Worm (Caenorhabditis elegans) whole organism, L1 larva: Measurements from ENCODE around the gene F58A3.4.

Source experiments
- Y116A8C.19 ChIP-seq: sonication (generic microtip); optimal IDR thresholded peaks from 2 replicates; lab custom pipeline; 2016; ENCODE audit warnings: missing compliant biosample characterization, missing genetic modification characterization, borderline replicate concordance
- ceh-82 ChIP-seq, 3 experiments: fragments of 150-350 bp in 1 of 3; sonication (generic microtip) in 2 of 3; optimal IDR thresholded peaks; 2 replicates each; lab custom pipeline; 2014 to 2017; ENCODE audit warnings: missing biosample characterization in 3 of 3, missing genetic modification characterization in 3 of 3
- dpl-1 ChIP-seq, 3 experiments: fragments of 150-350 bp in 2 of 3; sonication (generic microtip) in 1 of 3; optimal IDR thresholded peaks; 2 replicates each; lab custom pipeline; 2014 to 2017; ENCODE audit warnings: missing biosample characterization in 3 of 3, missing genetic modification characterization in 3 of 3, missing genetic modification reagents in 3 of 3
- efl-1 ChIP-seq, 4 experiments: fragments of 150-350 bp; optimal IDR thresholded peaks in 3 of 4; peaks in 1 of 4; 1 replicate in 1 of 4; 2 replicates in 3 of 4; lab custom pipeline; 2014; ENCODE audit warnings: missing biosample characterization in 2 of 4, missing genetic modification characterization in 2 of 4, missing genetic modification reagents in 2 of 4
- elt-2 ChIP-seq: sonication (generic microtip); optimal IDR thresholded peaks from 2 replicates; lab custom pipeline; 2016; ENCODE audit warnings: missing genetic modification characterization, mild to moderate bottlenecking, inconsistent platforms, missing compliant biosample characterization, missing genetic modification reagents
- fkh-4 ChIP-seq: sonication (generic microtip); optimal IDR thresholded peaks from 2 replicates; lab custom pipeline; 2016; ENCODE audit warnings: missing compliant biosample characterization, missing genetic modification characterization, borderline replicate concordance
- hlh-17 ChIP-seq: fragments of 200-800 bp; sonication (Bioruptor generic); optimal IDR thresholded peaks from 2 replicates; lab custom pipeline; 2018; ENCODE audit warnings: missing genetic modification characterization, mild to moderate bottlenecking, missing compliant biosample characterization, moderate library complexity, borderline replicate concordance
- hpl-2 ChIP-seq: fragments of 150-350 bp; optimal IDR thresholded peaks from 2 replicates; lab custom pipeline; 2014; ENCODE audit warnings: missing biosample characterization, missing genetic modification reagents, missing genetic modification characterization
- isw-1 ChIP-seq: fragments of 200-800 bp; sonication (Bioruptor generic); IDR thresholded peaks from 2 replicates; pipeline ENCODE4 v1.3.6; 2022; ENCODE audit warnings: missing genetic modification characterization, missing compliant biosample characterization
- jun-1 ChIP-seq: fragments of 150-350 bp; optimal IDR thresholded peaks from 2 replicates; lab custom pipeline; 2014; ENCODE audit warnings: missing biosample characterization, missing genetic modification reagents, missing genetic modification characterization
- lin-13 ChIP-seq: fragments of 150-350 bp; optimal IDR thresholded peaks from 2 replicates; lab custom pipeline; 2014; ENCODE audit warnings: missing biosample characterization, missing genetic modification reagents, missing genetic modification characterization
- lin-14 ChIP-seq: fragments of 200-800 bp; sonication (Bioruptor generic); optimal IDR thresholded peaks from 2 replicates; lab custom pipeline; 2018; ENCODE audit warnings: mild to moderate bottlenecking, missing genetic modification characterization, moderate library complexity, missing compliant biosample characterization
- lin-15B ChIP-seq: fragments of 150-350 bp; sonication (generic microtip); optimal IDR thresholded peaks from 3 replicates; lab custom pipeline; 2014; ENCODE audit warnings: missing biosample characterization, missing genetic modification characterization
- lir-3 ChIP-seq: sonication (generic microtip); optimal IDR thresholded peaks from 2 replicates; lab custom pipeline; 2016; ENCODE audit warnings: mild to moderate bottlenecking, missing genetic modification characterization, moderate library complexity, missing compliant biosample characterization; ENCODE audit not compliant: poor library complexity
- lsy-2 ChIP-seq, 2 experiments: fragments of 150-350 bp; optimal IDR thresholded peaks; 2 replicates each; lab custom pipeline; 2014; ENCODE audit warnings: missing biosample characterization in 2 of 2, missing genetic modification characterization in 2 of 2
- mep-1 ChIP-seq: fragments of 150-350 bp; optimal IDR thresholded peaks from 2 replicates; lab custom pipeline; 2014; ENCODE audit warnings: missing biosample characterization, missing genetic modification characterization
- nhr-11 ChIP-seq: fragments of 150-350 bp; optimal IDR thresholded peaks from 2 replicates; lab custom pipeline; 2014; ENCODE audit warnings: missing biosample characterization, missing genetic modification characterization
- nhr-20 ChIP-seq: sonication (generic microtip); optimal IDR thresholded peaks from 2 replicates; lab custom pipeline; 2016; ENCODE audit warnings: mild to moderate bottlenecking, missing genetic modification characterization, missing compliant biosample characterization
- nhr-71 ChIP-seq: sonication (generic microtip); optimal IDR thresholded peaks from 2 replicates; lab custom pipeline; 2016; ENCODE audit warnings: mild to moderate bottlenecking, missing genetic modification characterization, moderate library complexity, missing compliant biosample characterization
- nhr-76 ChIP-seq: sonication (generic microtip); optimal IDR thresholded peaks from 2 replicates; lab custom pipeline; 2017; ENCODE audit warnings: missing biosample characterization, missing genetic modification characterization
- nhr-90 ChIP-seq: sonication (generic microtip); optimal IDR thresholded peaks from 2 replicates; lab custom pipeline; 2016; ENCODE audit warnings: mild to moderate bottlenecking, missing genetic modification characterization, missing compliant biosample characterization; ENCODE audit not compliant: poor library complexity
- snu-23 ChIP-seq: sonication (generic microtip); optimal IDR thresholded peaks from 2 replicates; lab custom pipeline; 2016; ENCODE audit warnings: missing genetic modification characterization, missing compliant biosample characterization
- sptf-1 ChIP-seq: fragments of 150-350 bp; optimal IDR thresholded peaks from 2 replicates; lab custom pipeline; 2014; ENCODE audit warnings: missing biosample characterization, missing genetic modification characterization
- sup-37 ChIP-seq: fragments of 200-800 bp; sonication (Bioruptor generic); optimal IDR thresholded peaks from 2 replicates; lab custom pipeline; 2018; ENCODE audit warnings: mild to moderate bottlenecking, missing genetic modification characterization, missing compliant biosample characterization
- swsn-7 ChIP-seq: sonication (generic microtip); optimal IDR thresholded peaks from 2 replicates; lab custom pipeline; 2016; ENCODE audit warnings: missing genetic modification characterization, missing compliant biosample characterization
- unc-130 ChIP-seq: fragments of 150-350 bp; optimal IDR thresholded peaks from 2 replicates; lab custom pipeline; 2017; ENCODE audit warnings: missing biosample characterization, missing genetic modification characterization, inconsistent platforms
- zag-1 ChIP-seq: fragments of 150-350 bp; optimal IDR thresholded peaks from 2 replicates; lab custom pipeline; 2014; ENCODE audit warnings: missing biosample characterization, missing genetic modification characterization
- ztf-11 ChIP-seq, 2 experiments: sonication (generic microtip); optimal IDR thresholded peaks; 2 replicates each; lab custom pipeline; 2016 to 2017; ENCODE audit warnings: missing genetic modification characterization in 2 of 2, missing biosample characterization in 1 of 2, missing compliant biosample characterization in 1 of 2

Gene F58A3.4

DNA sequence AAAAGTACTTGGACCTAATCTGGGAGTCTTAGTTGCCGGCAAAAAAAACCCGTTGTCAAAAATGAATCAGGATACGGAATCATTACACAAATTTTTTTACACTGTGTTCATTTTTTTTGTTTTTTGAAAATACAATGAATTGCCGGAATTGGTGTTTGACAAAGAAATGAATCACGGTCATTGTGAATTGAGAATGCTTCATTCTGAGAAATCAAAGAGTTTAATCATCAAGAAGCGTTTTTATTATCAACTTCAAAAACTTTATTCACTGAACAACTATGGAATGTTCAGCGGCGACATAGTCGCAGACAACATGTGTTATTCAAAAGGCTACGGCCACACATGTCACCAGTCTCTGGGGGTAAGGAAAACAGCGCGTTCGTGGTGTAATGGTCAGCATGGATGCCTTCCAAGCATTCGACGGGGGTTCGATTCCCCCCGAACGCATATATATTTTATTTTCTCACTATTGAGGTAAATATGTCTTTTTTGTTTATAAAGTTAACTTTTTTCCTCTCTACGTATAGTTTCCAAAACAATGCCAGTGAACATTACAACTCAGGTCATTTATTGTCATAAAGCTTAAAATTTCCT, 46.9 kb downstream of the F58A3.4 start, which contains the start of gene nas-10 (continued):
- TF ChIP-seq nhr-90 (tag; lab: Kevin White, UChicago) = peak; percentile 73
- TF ChIP-seq mep-1 (tag; lab: Kevin White, UChicago) = peak; percentile 54
- TF ChIP-seq nhr-20 (tag; lab: Kevin White, UChicago) = peak; percentile 65
- TF ChIP-seq efl-1 (optimal IDR thresholded peaks at IDR 0.05; lab: Kevin White, UChicago) = peak in 1 of 2 experiments; percentile 1
- TF ChIP-seq efl-1 (GFP tag; optimal IDR thresholded peaks at IDR 0.05 in 1 of 2; lab: Kevin White, UChicago) = peak in 1 of 2 experiments; percentile 86
- peak in 1 of 2 experiments; percentile 38 for TF ChIP-seq ztf-11 (tag; optimal IDR thresholded peaks at IDR 0.05; lab: Kevin White, UChicago)
- TF ChIP-seq unc-130 (tag; lab: Kevin White, UChicago) = peak; percentile 25
- TF ChIP-seq nhr-76 = no peak
- TF ChIP-seq lsy-2 (tag; optimal IDR thresholded peaks at IDR 0.05; lab: Kevin White, UChicago) = no peak
- TF ChIP-seq nhr-71 (tag; lab: Kevin White, UChicago) = peak; percentile 68
- TF ChIP-seq lin-14 (GFP tag; lab: Kevin White, UChicago) = peak; percentile 47
- TF ChIP-seq snu-23 (GFP tag; lab: Kevin White, UChicago) = peak; percentile 77
- TF ChIP-seq swsn-7 (tag; lab: Kevin White, UChicago) = peak; percentile 62
- peak in 2 of 3 experiments; percentile 29 to 37 for TF ChIP-seq ceh-82 (tag; optimal IDR thresholded peaks at IDR 0.05; lab: Kevin White, UChicago)
- peak; percentile 25 for TF ChIP-seq jun-1 (tag; lab: Kevin White, UChicago)
- TF ChIP-seq elt-2 (tag; lab: Kevin White, UChicago) = peak; percentile 45
- no peak for TF ChIP-seq hlh-17

- no peak for TF ChIP-seq snu-23 (GFP tag; lab: Kevin White, UChicago)
- no peak for TF ChIP-seq dpl-1 (GFP tag; optimal IDR thresholded peaks at IDR 0.05; lab: Kevin White, UChicago)
- no peak for TF ChIP-seq fkh-4 (tag; lab: Kevin White, UChicago)
- no peak for TF ChIP-seq Y116A8C.19
- no peak for TF ChIP-seq lir-3
- no peak for TF ChIP-seq nhr-11 (tag; lab: Kevin White, UChicago)
- TF ChIP-seq isw-1 (GFP tag; lab: Robert Waterston, UW) = no peak
- TF ChIP-seq hpl-2 = no peak
- TF ChIP-seq lin-15B = no peak
- no peak for TF ChIP-seq sptf-1 (tag; lab: Kevin White, UChicago)
- no peak for TF ChIP-seq lin-13 (GFP tag; lab: Kevin White, UChicago)
- no peak for TF ChIP-seq nhr-20 (tag; lab: Kevin White, UChicago)
- TF ChIP-seq zag-1 (tag; lab: Kevin White, UChicago) = no peak
- TF ChIP-seq sup-37 (GFP tag; lab: Kevin White, UChicago) = no peak
These were observed 48.7 kb downstream of the F58A3.4 start for ce11 chrX:10961724-10962123.
